Fruit fly (Drosophila melanogaster): ENCODE data around the gene Taf3.
A peak's percentile ranks its signal among the peaks of the same experiment; 100 is the strongest.

The Taf3 gene

DNA sequence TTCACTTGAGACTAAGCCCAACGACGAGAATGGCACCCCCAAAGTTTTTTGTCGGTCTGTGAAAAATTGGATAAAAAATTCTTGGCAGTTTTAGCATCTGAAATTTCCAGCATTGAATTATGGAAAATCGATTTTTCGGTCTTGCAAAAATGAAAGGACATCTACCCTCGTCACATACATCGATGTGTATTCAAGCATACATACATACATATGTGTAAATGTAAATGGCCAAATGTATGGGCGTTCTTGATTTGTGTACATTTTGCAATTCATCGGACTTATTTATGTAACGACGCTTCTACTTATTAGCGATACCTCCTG, 22.9 kb upstream of the Taf3 start:
- TF ChIP-seq Clk (GFP tag; optimal IDR thresholded peaks at IDR 0.05), result no peak
- TF ChIP-seq pad (GFP tag; optimal IDR thresholded peaks at IDR 0.05), result no peak
- TF ChIP-seq CG11617 (GFP tag; optimal IDR thresholded peaks at IDR 0.05), result no peak
- TF ChIP-seq CG33017 (tag; optimal IDR thresholded peaks at IDR 0.05), result no peak
- no peak for TF ChIP-seq CG7101 (tag; optimal IDR thresholded peaks at IDR 0.05)
- TF ChIP-seq tj (GFP tag; optimal IDR thresholded peaks at IDR 0.05), result no peak
- no peak for TF ChIP-seq CG14711 (tag; optimal IDR thresholded peaks at IDR 0.05)
- no peak for TF ChIP-seq Hr96 (GFP tag; optimal IDR thresholded peaks at IDR 0.05)
- TF ChIP-seq ovo (GFP tag; optimal IDR thresholded peaks at IDR 0.05), result no peak
- no peak for TF ChIP-seq cic (GFP tag; optimal IDR thresholded peaks at IDR 0.05)
- TF ChIP-seq bab1 (GFP tag; optimal IDR thresholded peaks at IDR 0.05), result no peak
- TF ChIP-seq CG1620 (GFP tag; optimal IDR thresholded peaks at IDR 0.05), result no peak
- TF ChIP-seq CG7045 (GFP tag; optimal IDR thresholded peaks at IDR 0.05), result no peak
- TF ChIP-seq CG5204 (GFP tag; optimal IDR thresholded peaks at IDR 0.05), result no peak
- no peak for TF ChIP-seq CG12768 (GFP tag; optimal IDR thresholded peaks at IDR 0.05)
- TF ChIP-seq Mnt (GFP tag; optimal IDR thresholded peaks at IDR 0.05), result no peak
- TF ChIP-seq cnc (optimal IDR thresholded peaks at IDR 0.05), result no peak
- no peak for TF ChIP-seq toe (GFP tag; optimal IDR thresholded peaks at IDR 0.05)
- TF ChIP-seq Crg-1 (GFP tag; optimal IDR thresholded peaks at IDR 0.05), result no peak

DNA sequence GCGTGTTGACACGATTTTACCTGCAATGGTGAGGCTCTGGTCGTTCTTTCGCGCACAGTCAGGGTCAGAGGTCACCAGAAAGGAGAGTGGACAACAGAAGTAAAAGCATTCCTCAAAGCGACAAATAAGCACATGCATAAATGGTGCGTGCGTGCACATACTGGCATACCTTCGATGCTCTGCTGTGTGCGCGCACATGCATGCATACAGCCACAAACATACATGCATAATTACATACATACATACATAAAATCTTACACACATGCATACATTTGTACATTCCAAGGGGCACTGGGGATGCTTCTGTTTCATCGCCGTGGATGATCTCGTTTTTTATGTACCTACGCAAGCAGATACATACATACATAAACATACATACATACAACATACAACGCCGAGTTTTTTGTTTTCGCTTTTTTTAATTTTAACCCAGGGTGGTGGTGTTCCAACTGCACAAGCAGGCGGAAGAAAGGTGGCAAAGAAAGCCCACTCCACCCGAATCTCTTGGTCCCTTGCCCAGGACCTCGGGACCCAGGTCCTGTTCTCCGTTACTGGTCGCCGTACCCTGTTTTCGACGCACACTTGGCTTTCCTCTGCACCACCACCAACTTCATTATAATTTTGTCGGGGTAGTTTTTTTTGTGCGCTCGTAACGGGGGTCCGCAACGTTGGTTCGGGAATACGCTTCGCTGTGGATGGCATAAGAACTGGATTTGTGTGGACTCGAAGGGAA, 22.4 kb upstream of the Taf3 start, which contains the start of gene Asator:
Asator (minus strand) TSS at position 167 of the 733 bp plus-strand sequence.
- no peak for TF ChIP-seq bab1 (GFP tag; optimal IDR thresholded peaks at IDR 0.05)
- no peak for TF ChIP-seq CG14711 (tag; optimal IDR thresholded peaks at IDR 0.05)
- TF ChIP-seq CG5204 (GFP tag; optimal IDR thresholded peaks at IDR 0.05), result no peak
- no peak for TF ChIP-seq CG12768 (GFP tag; optimal IDR thresholded peaks at IDR 0.05)
- TF ChIP-seq toe (GFP tag; optimal IDR thresholded peaks at IDR 0.05), result no peak
- TF ChIP-seq kay (GFP tag; ENCODE audit: borderline replicate concordance), result no peak
- TF ChIP-seq CG33017 (tag; optimal IDR thresholded peaks at IDR 0.05), result no peak
- TF ChIP-seq Clk (GFP tag; optimal IDR thresholded peaks at IDR 0.05), result no peak
- TF ChIP-seq Crg-1 (GFP tag; optimal IDR thresholded peaks at IDR 0.05), result no peak
- no peak for TF ChIP-seq cnc (optimal IDR thresholded peaks at IDR 0.05)
- TF ChIP-seq tj (GFP tag; optimal IDR thresholded peaks at IDR 0.05), result no peak
- TF ChIP-seq CG7045 (GFP tag; optimal IDR thresholded peaks at IDR 0.05), result no peak
- no peak for TF ChIP-seq pad (GFP tag; optimal IDR thresholded peaks at IDR 0.05)
- no peak for TF ChIP-seq ovo (GFP tag; optimal IDR thresholded peaks at IDR 0.05)
- no peak for TF ChIP-seq Hr96 (GFP tag; optimal IDR thresholded peaks at IDR 0.05)

DNA sequence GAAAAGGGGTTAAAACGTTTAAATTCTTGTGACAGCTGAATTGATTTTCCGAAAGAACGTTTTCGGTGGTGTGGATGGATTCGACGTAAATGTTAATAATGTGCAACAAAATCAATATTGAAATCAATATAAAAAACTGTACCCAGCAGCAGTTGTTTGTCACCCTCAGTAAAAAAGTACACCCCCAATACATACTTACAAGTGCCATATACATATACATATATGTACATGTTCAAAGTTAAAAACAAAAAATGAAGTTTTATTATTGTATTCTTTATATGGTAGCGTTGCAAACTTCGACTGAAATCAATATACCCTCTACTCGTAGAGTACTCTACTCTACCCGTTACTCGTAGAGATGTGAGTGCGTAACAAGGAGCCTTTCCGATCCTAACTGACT, 20.9 kb upstream of the Taf3 start:
- TF ChIP-seq bab1 (GFP tag; optimal IDR thresholded peaks at IDR 0.05), result no peak
- TF ChIP-seq CG1620 (GFP tag; optimal IDR thresholded peaks at IDR 0.05), result no peak
- TF ChIP-seq CG5204 (GFP tag; optimal IDR thresholded peaks at IDR 0.05), result no peak
- no peak for TF ChIP-seq Mnt (GFP tag; optimal IDR thresholded peaks at IDR 0.05)
- TF ChIP-seq ovo (GFP tag; optimal IDR thresholded peaks at IDR 0.05), result no peak
- TF ChIP-seq CG14711 (tag; optimal IDR thresholded peaks at IDR 0.05), result no peak
- no peak for TF ChIP-seq CG7101 (tag; optimal IDR thresholded peaks at IDR 0.05)
- TF ChIP-seq CG12768 (GFP tag; optimal IDR thresholded peaks at IDR 0.05), result no peak
- TF ChIP-seq CG33017 (tag; optimal IDR thresholded peaks at IDR 0.05), result no peak
- TF ChIP-seq Crg-1 (GFP tag; optimal IDR thresholded peaks at IDR 0.05), result no peak

DNA sequence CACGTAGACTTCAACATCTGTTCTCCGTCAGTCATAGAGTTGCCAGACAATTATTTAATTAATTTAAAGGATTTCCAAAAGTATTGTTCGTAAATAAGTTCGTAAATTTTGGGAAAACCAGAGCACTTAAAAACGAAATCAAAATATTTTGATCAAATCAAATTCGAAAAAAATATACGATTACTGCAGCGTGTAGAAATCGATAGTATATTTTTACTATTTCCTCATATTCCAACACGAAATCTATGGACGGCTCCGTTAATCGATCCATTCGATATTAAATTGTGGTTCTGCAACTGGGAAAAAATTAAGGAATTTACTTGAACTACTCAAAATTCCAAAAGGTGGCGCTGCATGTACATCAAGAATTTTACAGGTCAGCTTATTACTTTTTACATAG, 19.8 kb upstream of the Taf3 start:
- peak; percentile 2 for TF ChIP-seq ovo (GFP tag; optimal IDR thresholded peaks at IDR 0.05)
- TF ChIP-seq toe (GFP tag; optimal IDR thresholded peaks at IDR 0.05), result peak; percentile 61
- TF ChIP-seq kay (GFP tag; ENCODE audit: borderline replicate concordance), result peak; percentile 78
- no peak for TF ChIP-seq tj (GFP tag; optimal IDR thresholded peaks at IDR 0.05)
- TF ChIP-seq CG7045 (GFP tag; optimal IDR thresholded peaks at IDR 0.05), result peak; percentile 2
- TF ChIP-seq CG1620 (GFP tag; optimal IDR thresholded peaks at IDR 0.05), result peak; percentile 49
- peak; percentile 19 for TF ChIP-seq Mnt (GFP tag; optimal IDR thresholded peaks at IDR 0.05)
- peak; percentile 73 for TF ChIP-seq bab1 (GFP tag; optimal IDR thresholded peaks at IDR 0.05)
- no peak for TF ChIP-seq CG33017 (tag; optimal IDR thresholded peaks at IDR 0.05)
- TF ChIP-seq CG14711 (tag; optimal IDR thresholded peaks at IDR 0.05), result peak; percentile 65
- TF ChIP-seq CG12768 (GFP tag; optimal IDR thresholded peaks at IDR 0.05), result no peak
- peak; percentile 20 for TF ChIP-seq Crg-1 (GFP tag; optimal IDR thresholded peaks at IDR 0.05)
- no peak for TF ChIP-seq cnc (optimal IDR thresholded peaks at IDR 0.05)
- TF ChIP-seq CG11617 (GFP tag; optimal IDR thresholded peaks at IDR 0.05), result no peak
- TF ChIP-seq CG5204 (GFP tag; optimal IDR thresholded peaks at IDR 0.05), result peak; percentile 45
- no peak for TF ChIP-seq cic (GFP tag; optimal IDR thresholded peaks at IDR 0.05)
- TF ChIP-seq pad (GFP tag; optimal IDR thresholded peaks at IDR 0.05), result peak; percentile 25
- peak; percentile 45 for TF ChIP-seq CG7101 (tag; optimal IDR thresholded peaks at IDR 0.05)
- no peak for TF ChIP-seq Clk (GFP tag; optimal IDR thresholded peaks at IDR 0.05)
- no peak for TF ChIP-seq Hr96 (GFP tag; optimal IDR thresholded peaks at IDR 0.05)

DNA sequence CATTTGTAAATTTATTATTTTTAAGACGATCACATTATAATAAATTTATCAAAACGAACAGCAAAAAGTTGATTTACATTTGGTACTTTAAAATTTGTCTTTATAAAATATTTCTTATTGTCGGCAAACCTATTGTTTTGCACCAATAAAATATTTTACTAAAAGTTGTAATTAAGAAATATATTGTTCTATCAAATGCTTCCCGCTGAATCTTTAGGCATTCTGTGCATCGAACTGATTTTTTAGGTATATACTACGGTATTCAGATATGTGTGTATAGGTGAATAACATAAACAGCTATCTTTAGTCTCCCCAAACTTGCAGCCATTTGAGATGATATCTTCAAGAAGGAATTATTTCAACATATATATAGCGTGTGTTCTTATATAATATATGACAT, 19.2 kb upstream of the Taf3 start:
- TF ChIP-seq CG7045 (GFP tag; optimal IDR thresholded peaks at IDR 0.05), result no peak
- TF ChIP-seq kay (GFP tag; ENCODE audit: borderline replicate concordance), result peak; percentile 92

DNA sequence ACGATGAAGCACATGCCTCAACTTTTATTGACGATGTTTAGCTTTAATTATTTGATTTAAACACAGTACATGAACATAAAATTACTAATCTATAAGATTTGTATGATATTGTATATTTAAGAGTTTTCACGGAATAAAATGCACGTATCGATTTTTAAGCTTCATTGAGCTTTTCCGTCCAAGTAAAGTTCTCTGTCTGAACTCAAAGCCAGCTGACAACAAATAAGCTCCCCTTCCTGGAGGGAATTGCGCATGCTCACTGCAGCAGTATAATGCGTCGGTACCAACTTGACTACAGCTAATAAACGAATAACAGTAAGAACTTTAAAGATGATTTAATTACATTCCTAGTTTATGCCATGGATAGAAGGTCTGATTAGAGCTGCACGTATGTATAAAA, 17.0 kb upstream of the Taf3 start:
- TF ChIP-seq CG33017 (tag; optimal IDR thresholded peaks at IDR 0.05) (no peak), CG7045 (GFP tag; optimal IDR thresholded peaks at IDR 0.05) (no peak), CG12768 (GFP tag; optimal IDR thresholded peaks at IDR 0.05) (no peak), Mnt (GFP tag; optimal IDR thresholded peaks at IDR 0.05) (no peak), CG14711 (tag; optimal IDR thresholded peaks at IDR 0.05) (no peak), CG7101 (tag; optimal IDR thresholded peaks at IDR 0.05) (no peak), pad (GFP tag; optimal IDR thresholded peaks at IDR 0.05) (no peak), CG11617 (GFP tag; optimal IDR thresholded peaks at IDR 0.05) (no peak), kay (GFP tag; ENCODE audit: borderline replicate concordance) (no peak), Hr96 (GFP tag; optimal IDR thresholded peaks at IDR 0.05) (no peak), CG1620 (GFP tag; optimal IDR thresholded peaks at IDR 0.05) (no peak), tj (GFP tag; optimal IDR thresholded peaks at IDR 0.05) (no peak), bab1 (GFP tag; optimal IDR thresholded peaks at IDR 0.05) (no peak), cic (GFP tag; optimal IDR thresholded peaks at IDR 0.05) (no peak), ovo (GFP tag; optimal IDR thresholded peaks at IDR 0.05) (no peak), Crg-1 (GFP tag; optimal IDR thresholded peaks at IDR 0.05) (no peak), toe (GFP tag; optimal IDR thresholded peaks at IDR 0.05) (no peak), CG5204 (GFP tag; optimal IDR thresholded peaks at IDR 0.05) (no peak), Clk (GFP tag; optimal IDR thresholded peaks at IDR 0.05) (no peak)

Measured in whole organism, adult.